Fruit fly (Drosophila melanogaster) whole organism, adult: ENCODE results near the gene Mps1.

Experiments used
- CG11617 ChIP-seq: fragments of 200-800 bp; sonication (Bioruptor generic); optimal IDR thresholded peaks from 2 replicates; lab custom pipeline; 2017; ENCODE audit warnings: mild to moderate bottlenecking, missing biosample characterization, missing genetic modification reagents, missing genetic modification characterization
- CG14711 ChIP-seq: fragments of 200-800 bp; sonication (Bioruptor generic); optimal IDR thresholded peaks from 2 replicates; lab custom pipeline; 2018; ENCODE audit warnings: missing biosample characterization, mild to moderate bottlenecking, missing genetic modification characterization, moderate library complexity
- CG33017 ChIP-seq: fragments of 200-800 bp; sonication (Bioruptor generic); optimal IDR thresholded peaks from 2 replicates; lab custom pipeline; 2018; ENCODE audit warnings: missing biosample characterization, mild to moderate bottlenecking, missing genetic modification characterization, moderate library complexity
- CG5204 ChIP-seq: fragments of 200-800 bp; sonication (Bioruptor generic); optimal IDR thresholded peaks from 2 replicates; lab custom pipeline; 2016; ENCODE audit warnings: missing biosample characterization, missing genetic modification characterization
- CG7101 ChIP-seq: fragments of 200-800 bp; sonication (Bioruptor generic); optimal IDR thresholded peaks from 2 replicates; lab custom pipeline; 2018; ENCODE audit warnings: missing biosample characterization, mild to moderate bottlenecking, missing genetic modification characterization, moderate library complexity
- Crg-1 ChIP-seq: fragments of 200-800 bp; sonication (Bioruptor generic); optimal IDR thresholded peaks from 2 replicates; lab custom pipeline; 2016; ENCODE audit warnings: missing biosample characterization, missing genetic modification characterization
- Hr96 ChIP-seq: fragments of 200-800 bp; sonication (Bioruptor generic); optimal IDR thresholded peaks from 2 replicates; lab custom pipeline; 2016; ENCODE audit warnings: missing biosample characterization, missing genetic modification characterization
- cic ChIP-seq: fragments of 200-800 bp; sonication (Bioruptor generic); optimal IDR thresholded peaks from 2 replicates; lab custom pipeline; 2017; ENCODE audit warnings: missing biosample characterization, mild to moderate bottlenecking, missing genetic modification characterization, moderate library complexity
- toe ChIP-seq: fragments of 200-800 bp; sonication (Bioruptor generic); optimal IDR thresholded peaks from 2 replicates; lab custom pipeline; 2016; ENCODE audit warnings: missing biosample characterization, missing genetic modification characterization

DNA sequence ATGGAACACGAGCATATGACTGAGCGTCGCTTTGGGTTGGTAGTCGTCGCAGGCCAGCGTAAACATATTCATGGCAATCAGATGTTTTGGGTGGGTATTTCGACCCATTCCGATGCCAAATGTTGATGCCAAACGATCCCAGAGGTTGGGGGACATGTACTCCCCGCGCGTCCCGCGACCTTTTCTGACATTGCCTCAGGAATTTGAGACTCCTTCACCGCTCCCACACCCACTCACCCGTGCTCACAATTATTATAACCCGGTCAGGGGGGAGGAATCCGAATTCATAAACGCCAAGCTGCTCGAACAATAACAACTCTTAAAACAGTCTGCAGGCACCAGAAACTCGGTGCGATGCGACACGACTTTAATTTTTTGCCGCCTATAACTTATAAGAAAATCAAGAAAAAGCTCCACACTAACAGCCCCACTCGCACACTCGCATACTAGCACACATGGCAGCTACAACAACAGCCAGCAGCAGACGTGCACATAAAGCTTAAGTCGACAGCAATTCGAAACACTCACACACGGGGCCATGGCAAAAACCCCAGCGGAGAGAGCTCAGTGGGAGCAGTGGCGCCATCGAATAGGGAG lies 28.9 kb downstream of the Mps1 start:
- no peak for TF ChIP-seq CG7101
- TF ChIP-seq CG5204 (GFP tag; lab: Kevin White, UChicago), result no peak
- no peak for TF ChIP-seq CG11617 (GFP tag; lab: Kevin White, UChicago)
- TF ChIP-seq CG33017, result no peak
- TF ChIP-seq CG14711 (tag; lab: Kevin White, UChicago), result no peak
- no peak for TF ChIP-seq cic (GFP tag; lab: Kevin White, UChicago)
- TF ChIP-seq Crg-1 (GFP tag; lab: Kevin White, UChicago), result no peak
- no peak for TF ChIP-seq Hr96 (GFP tag; lab: Kevin White, UChicago)
- TF ChIP-seq toe, result no peak
